Worm (Caenorhabditis elegans) whole organism, young adult: Measurements from ENCODE around the gene smg-4.

Source experiments
- F22D6.2 ChIP-seq: sonication (generic microtip); optimal IDR thresholded peaks from 2 replicates; lab custom pipeline; 2016; ENCODE audit warnings: mild to moderate bottlenecking, missing genetic modification characterization, missing compliant biosample characterization
- F37B4.10 ChIP-seq: fragments of 200-800 bp; sonication (Bioruptor generic); IDR thresholded peaks from 2 replicates; pipeline ENCODE4 v1.3.6; 2022; ENCODE audit warnings: missing genetic modification characterization, missing compliant biosample characterization
- F52B5.7 ChIP-seq: sonication (generic microtip); optimal IDR thresholded peaks from 2 replicates; lab custom pipeline; 2016; ENCODE audit warnings: mild to moderate bottlenecking, missing genetic modification characterization, missing compliant biosample characterization
- K12H6.12 ChIP-seq: fragments of 200-800 bp; sonication (Bioruptor generic); optimal IDR thresholded peaks from 2 replicates; lab custom pipeline; 2018; ENCODE audit warnings: mild to moderate bottlenecking, missing genetic modification characterization, missing compliant biosample characterization
- Y79H2A.3 ChIP-seq: fragments of 200-800 bp; sonication (Bioruptor generic); conservative IDR thresholded peaks from 2 replicates; pipeline ENCODE4 v1.3.6; 2022; ENCODE audit warnings: missing genetic modification reagents, missing genetic modification characterization, missing compliant biosample characterization
- Y95B8A.8 ChIP-seq: fragments of 200-800 bp; sonication (Bioruptor generic); IDR thresholded peaks from 2 replicates; pipeline ENCODE4 v1.3.6; 2022; ENCODE audit warnings: missing genetic modification reagents, missing genetic modification characterization, missing compliant biosample characterization
- ZK185.1 ChIP-seq: sonication (generic microtip); optimal IDR thresholded peaks from 2 replicates; lab custom pipeline; 2016; ENCODE audit warnings: mild to moderate bottlenecking, missing genetic modification characterization, missing compliant biosample characterization; ENCODE audit not compliant: poor library complexity, severe bottlenecking
- athp-1 ChIP-seq: sonication (generic microtip); optimal IDR thresholded peaks from 2 replicates; lab custom pipeline; 2017; ENCODE audit warnings: mild to moderate bottlenecking, missing genetic modification characterization, missing compliant biosample characterization
- attf-5 ChIP-seq: fragments of 200-800 bp; sonication (Bioruptor generic); optimal IDR thresholded peaks from 2 replicates; lab custom pipeline; 2018; ENCODE audit warnings: mild to moderate bottlenecking, missing genetic modification characterization, missing compliant biosample characterization
- bed-2 ChIP-seq: fragments of 200-800 bp; sonication (Bioruptor generic); IDR thresholded peaks from 2 replicates; pipeline ENCODE4 v1.3.6; 2022; ENCODE audit warnings: missing genetic modification reagents, missing genetic modification characterization, missing compliant biosample characterization
- ceh-100 ChIP-seq: fragments of 200-800 bp; sonication (Bioruptor generic); IDR thresholded peaks from 2 replicates; pipeline ENCODE4 v1.3.6; 2022; ENCODE audit warnings: missing genetic modification reagents, missing genetic modification characterization, missing compliant biosample characterization
- ceh-58 ChIP-seq: fragments of 200-800 bp; sonication (Bioruptor generic); IDR thresholded peaks from 2 replicates; pipeline ENCODE4 v1.3.6; 2022; ENCODE audit warnings: missing genetic modification characterization, missing compliant biosample characterization
- ceh-79 ChIP-seq: sonication (generic microtip); optimal IDR thresholded peaks from 2 replicates; lab custom pipeline; 2017; ENCODE audit warnings: mild to moderate bottlenecking, missing genetic modification characterization, missing compliant biosample characterization
- dpff-1 ChIP-seq: sonication (generic microtip); optimal IDR thresholded peaks from 2 replicates; lab custom pipeline; 2017; ENCODE audit warnings: mild to moderate bottlenecking, missing genetic modification characterization, missing compliant biosample characterization
- dpl-1 ChIP-seq: fragments of 150-350 bp; optimal IDR thresholded peaks from 2 replicates; lab custom pipeline; 2014; ENCODE audit warnings: missing biosample characterization, missing genetic modification reagents, missing genetic modification characterization
- egrh-3 ChIP-seq: fragments of 200-800 bp; sonication (Bioruptor generic); IDR thresholded peaks from 2 replicates; pipeline ENCODE4 v1.3.6; 2022; ENCODE audit warnings: missing genetic modification reagents, missing genetic modification characterization, missing compliant biosample characterization
- ets-4 ChIP-seq: fragments of 200-800 bp; sonication (Bioruptor generic); optimal IDR thresholded peaks from 2 replicates; lab custom pipeline; 2018; ENCODE audit warnings: mild to moderate bottlenecking, missing genetic modification characterization, missing compliant biosample characterization
- him-1 ChIP-seq: sonication (generic microtip); optimal IDR thresholded peaks from 2 replicates; lab custom pipeline; 2016; ENCODE audit warnings: missing genotype, missing genetic modification reagents, missing genetic modification characterization, missing compliant biosample characterization
- hmg-1.2 ChIP-seq: fragments of 200-800 bp; sonication (Bioruptor generic); IDR thresholded peaks from 2 replicates; pipeline ENCODE4 v1.3.6; 2022; ENCODE audit warnings: missing genetic modification reagents, missing genetic modification characterization, missing compliant biosample characterization
- hrde-1 ChIP-seq: sonication (generic microtip); optimal IDR thresholded peaks from 2 replicates; lab custom pipeline; 2016; ENCODE audit warnings: missing genetic modification characterization, mild to moderate bottlenecking, missing compliant biosample characterization, moderate library complexity, missing genotype, missing genetic modification reagents, borderline replicate concordance
- hsf-1 ChIP-seq: fragments of 200-800 bp; sonication (Bioruptor generic); IDR thresholded peaks from 2 replicates; pipeline ENCODE4 v1.3.6; 2022; ENCODE audit warnings: missing genetic modification reagents, missing genetic modification characterization, missing compliant biosample characterization
- let-526 ChIP-seq: fragments of 200-800 bp; sonication (Bioruptor generic); IDR thresholded peaks from 2 replicates; pipeline ENCODE4 v1.3.6; 2022; ENCODE audit warnings: missing genetic modification reagents, missing genetic modification characterization, missing compliant biosample characterization
- lin-35 ChIP-seq, 3 experiments: fragments of 150-350 bp in 2 of 3; sonication (generic microtip) in 1 of 3; optimal IDR thresholded peaks; 2 replicates each; lab custom pipeline; 2014 to 2018; ENCODE audit warnings: missing biosample characterization in 3 of 3, missing genetic modification characterization in 3 of 3, missing genetic modification reagents in 3 of 3
- lin-54 ChIP-seq: fragments of 200-800 bp; sonication (Bioruptor generic); optimal IDR thresholded peaks from 2 replicates; lab custom pipeline; 2018; ENCODE audit warnings: mild to moderate bottlenecking, missing genetic modification characterization, missing compliant biosample characterization
- madf-8 ChIP-seq: fragments of 200-800 bp; sonication (Bioruptor generic); conservative IDR thresholded peaks from 2 replicates; pipeline ENCODE4 v1.3.6; 2022; ENCODE audit warnings: missing genetic modification reagents, missing genetic modification characterization, missing compliant biosample characterization
- mcd-1 ChIP-seq: fragments of 200-800 bp; sonication (Bioruptor generic); IDR thresholded peaks from 2 replicates; pipeline ENCODE4 v1.3.6; 2022; ENCODE audit warnings: missing genetic modification reagents, missing genetic modification characterization, missing compliant biosample characterization
- mel-28 ChIP-seq: sonication (generic microtip); optimal IDR thresholded peaks from 2 replicates; lab custom pipeline; 2016; ENCODE audit warnings: borderline replicate concordance, mild to moderate bottlenecking, missing genetic modification characterization, missing compliant biosample characterization
- nfya-1 ChIP-seq: sonication (generic microtip); optimal IDR thresholded peaks from 2 replicates; lab custom pipeline; 2017; ENCODE audit warnings: antibody characterized with exemption, missing compliant biosample characterization, missing genetic modification characterization, borderline replicate concordance; ENCODE audit not compliant: insufficient read depth
- nhr-179 ChIP-seq: sonication (generic microtip); optimal IDR thresholded peaks from 2 replicates; lab custom pipeline; 2016; ENCODE audit warnings: mild to moderate bottlenecking, missing genetic modification characterization, missing compliant biosample characterization
- nhr-27 ChIP-seq: fragments of 200-800 bp; sonication (Bioruptor generic); optimal IDR thresholded peaks from 2 replicates; lab custom pipeline; 2018; ENCODE audit warnings: mild to moderate bottlenecking, missing genetic modification characterization, moderate library complexity, missing compliant biosample characterization
- pha-4 ChIP-seq: fragments of 150-350 bp; sonication (generic microtip); optimal IDR thresholded peaks from 2 replicates; lab custom pipeline; 2014; ENCODE audit warnings: missing biosample characterization, missing genetic modification reagents, missing genetic modification characterization
- repo-1 ChIP-seq: sonication (generic microtip); optimal IDR thresholded peaks from 2 replicates; lab custom pipeline; 2017; ENCODE audit warnings: mild to moderate bottlenecking, missing genetic modification characterization, missing compliant biosample characterization
- rpc-1 ChIP-seq, 2 experiments: fragments of 150-350 bp in 1 of 2; sonication (generic microtip) in 1 of 2; optimal IDR thresholded peaks; 2 replicates each; lab custom pipeline; 2014 to 2018; ENCODE audit warnings: missing biosample characterization in 1 of 2, missing genetic modification characterization in 1 of 2, missing genetic modification reagents in 1 of 2, missing genotype in 1 of 2
- tbp1 ChIP-seq: fragments of 200-800 bp; sonication (Bioruptor generic); optimal IDR thresholded peaks from 2 replicates; lab custom pipeline; 2018; ENCODE audit warnings: mild to moderate bottlenecking, missing genetic modification characterization, missing compliant biosample characterization
- tbx-9 ChIP-seq: sonication (generic microtip); optimal IDR thresholded peaks from 2 replicates; lab custom pipeline; 2016; ENCODE audit warnings: borderline replicate concordance, missing genetic modification characterization, inconsistent platforms, missing compliant biosample characterization
- tlf-1 ChIP-seq: fragments of 200-800 bp; sonication (Bioruptor generic); optimal IDR thresholded peaks from 2 replicates; lab custom pipeline; 2018; ENCODE audit warnings: mild to moderate bottlenecking, missing genetic modification characterization, missing compliant biosample characterization
- zim-3 ChIP-seq: sonication (generic microtip); optimal IDR thresholded peaks from 2 replicates; lab custom pipeline; 2017; ENCODE audit warnings: mild to moderate bottlenecking, missing genetic modification characterization, moderate library complexity, missing compliant biosample characterization
- ztf-28 ChIP-seq: fragments of 200-800 bp; sonication (Bioruptor generic); IDR thresholded peaks from 2 replicates; pipeline ENCODE4 v1.3.6; 2022; ENCODE audit warnings: missing genetic modification reagents, missing genetic modification characterization, missing compliant biosample characterization
- ztf-3 ChIP-seq: fragments of 200-800 bp; sonication (Bioruptor generic); optimal IDR thresholded peaks from 2 replicates; lab custom pipeline; 2018; ENCODE audit warnings: mild to moderate bottlenecking, missing genetic modification characterization, missing compliant biosample characterization
- ztf-6 ChIP-seq: fragments of 200-800 bp; sonication (Bioruptor generic); IDR thresholded peaks from 2 replicates; pipeline ENCODE4 v1.3.6; 2022; ENCODE audit warnings: missing genetic modification reagents, missing genetic modification characterization, missing compliant biosample characterization

The smg-4 gene

ce11 chrV:9775734-9776133, 1.8 kb downstream of the smg-4 start, which contains the start of gene F46B6.12:
TSS of gene F46B6.12 (minus strand) at chrV:9775834.
- TF ChIP-seq tbx-9 (tag; lab: Kevin White, UChicago) (no peak), ets-4 (GFP tag; lab: Kevin White, UChicago) (no peak), F22D6.2 (tag; lab: Kevin White, UChicago) (no peak), hsf-1 (GFP tag; lab: Robert Waterston, UW) (no peak), pha-4 (tag; lab: Kevin White, UChicago) (no peak), hmg-1.2 (GFP tag; lab: Robert Waterston, UW) (no peak), madf-8 (GFP tag; lab: Robert Waterston, UW) (no peak), ztf-3 (no peak), nhr-179 (tag; lab: Kevin White, UChicago) (no peak), F37B4.10 (GFP tag; lab: Robert Waterston, UW) (no peak), K12H6.12 (tag; lab: Kevin White, UChicago) (no peak), athp-1 (tag; lab: Kevin White, UChicago) (no peak), ceh-79 (tag; lab: Kevin White, UChicago) (no peak), zim-3 (tag; lab: Kevin White, UChicago) (no peak), repo-1 (no peak), him-1 (tag; lab: Kevin White, UChicago) (no peak), let-526 (GFP tag; lab: Robert Waterston, UW) (no peak)

DNA sequence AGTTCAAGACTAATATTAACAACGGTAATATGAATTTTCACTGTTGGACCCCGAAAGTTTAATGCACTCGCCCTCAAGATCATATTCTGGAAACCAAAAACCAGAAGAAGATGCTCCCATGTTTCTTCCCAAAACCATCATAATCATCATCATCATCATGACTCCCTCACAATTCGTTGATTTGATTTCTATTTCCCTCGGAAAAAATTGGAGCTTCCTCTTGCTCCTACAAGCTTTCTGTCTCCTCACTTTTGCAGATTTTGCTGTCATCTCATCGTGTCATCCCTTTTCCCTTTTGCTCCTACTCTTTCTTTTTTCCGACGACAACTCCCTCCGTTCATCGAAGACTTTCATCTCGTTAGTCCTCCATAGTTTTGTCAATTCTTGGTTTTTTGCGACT, 5.6 kb downstream of the smg-4 start, which contains the start of gene F46B6.2:
Gene F46B6.2, plus strand, starts transcription at position 316 of the 400 bp plus-strand sequence.
- TF ChIP-seq bed-2: no peak
- no peak for TF ChIP-seq lin-35 (GFP tag; optimal IDR thresholded peaks at IDR 0.05; lab: Kevin White, UChicago)
- no peak for TF ChIP-seq ztf-28 (GFP tag; lab: Robert Waterston, UW)
- TF ChIP-seq Y79H2A.3: no peak
- no peak for TF ChIP-seq repo-1
- TF ChIP-seq tbp1 (GFP tag; lab: Kevin White, UChicago): no peak
- TF ChIP-seq dpff-1 (tag; lab: Kevin White, UChicago): no peak
- no peak for TF ChIP-seq attf-5 (GFP tag; lab: Kevin White, UChicago)
- TF ChIP-seq dpl-1 (GFP tag; lab: Kevin White, UChicago): no peak
- TF ChIP-seq mcd-1: no peak
- TF ChIP-seq lin-54: no peak
- TF ChIP-seq, all 124 proteins: peak for 0

ce11 chrV:9771311-9771710, 6.2 kb downstream of the smg-4 start:
- no peak for TF ChIP-seq ZK185.1 (tag; lab: Kevin White, UChicago)
- no peak for TF ChIP-seq hmg-1.2 (GFP tag; lab: Robert Waterston, UW)
- TF ChIP-seq ztf-3: no peak
- no peak for TF ChIP-seq ceh-58 (GFP tag; lab: Robert Waterston, UW)
- no peak for TF ChIP-seq hrde-1 (tag; lab: Kevin White, UChicago)
- TF ChIP-seq Y95B8A.8 (GFP tag; lab: Robert Waterston, UW): no peak
- no peak for TF ChIP-seq ceh-100
- TF ChIP-seq rpc-1 (optimal IDR thresholded peaks at IDR 0.05; lab: Kevin White, UChicago): no peak
- TF ChIP-seq rpc-1 (tag; optimal IDR thresholded peaks at IDR 0.05; lab: Kevin White, UChicago): no peak
- TF ChIP-seq F52B5.7: no peak
- TF ChIP-seq mel-28 (tag; lab: Kevin White, UChicago): no peak
- no peak for TF ChIP-seq nhr-27
- no peak for TF ChIP-seq egrh-3 (GFP tag; lab: Robert Waterston, UW)
- TF ChIP-seq ztf-6: no peak
- TF ChIP-seq tlf-1 (GFP tag; lab: Kevin White, UChicago): no peak
- no peak for TF ChIP-seq F37B4.10 (GFP tag; lab: Robert Waterston, UW)
- no peak for TF ChIP-seq nfya-1
- no peak for TF ChIP-seq pha-4 (tag; lab: Kevin White, UChicago)
- TF ChIP-seq, all 124 proteins: peak for 0
